Fruit fly (Drosophila melanogaster) whole organism, embryonic: Measurements from ENCODE around the gene mwh.

Source experiments
- ATbp ChIP-seq: fragments of 200-800 bp; sonication (Bioruptor generic); optimal IDR thresholded peaks from 2 replicates; lab custom pipeline; 2017; ENCODE audit warnings: missing biosample characterization, mild to moderate bottlenecking, missing genetic modification characterization, missing genetic modification reagents
- Adf1 ChIP-seq: fragments of 200-800 bp; sonication (Bioruptor generic); IDR thresholded peaks from 2 replicates; pipeline ENCODE4 v1.3.6; 2022; ENCODE audit warnings: missing biosample characterization, missing genetic modification characterization
- Atf3 ChIP-seq: fragments of 200-800 bp; sonication (Bioruptor generic); optimal IDR thresholded peaks from 3 replicates; lab custom pipeline; 2016; ENCODE audit warnings: missing biosample characterization, missing genetic modification characterization
- B-H2 ChIP-seq: fragments of 200-800 bp; sonication (Bioruptor generic); optimal IDR thresholded peaks from 2 replicates; lab custom pipeline; 2018; ENCODE audit warnings: missing biosample characterization, mild to moderate bottlenecking, missing genetic modification characterization
- CG10147 ChIP-seq: fragments of 200-800 bp; sonication (Bioruptor generic); optimal IDR thresholded peaks from 2 replicates; lab custom pipeline; 2019; ENCODE audit warnings: missing biosample characterization, mild to moderate bottlenecking, missing genetic modification characterization, moderate library complexity
- CG10543 ChIP-seq: fragments of 200-800 bp; sonication (Bioruptor generic); optimal IDR thresholded peaks from 3 replicates; lab custom pipeline; 2017; ENCODE audit warnings: missing biosample characterization, mild to moderate bottlenecking, missing genetic modification characterization, moderate library complexity
- CG10565 ChIP-seq: fragments of 200-800 bp; sonication (Bioruptor generic); optimal IDR thresholded peaks from 3 replicates; lab custom pipeline; 2016; ENCODE audit warnings: missing biosample characterization, mild to moderate bottlenecking, missing genetic modification characterization
- CG11456 ChIP-seq: fragments of 200-800 bp; sonication (Bioruptor generic); IDR thresholded peaks from 3 replicates; pipeline ENCODE4 v1.3.6; 2022; ENCODE audit warnings: missing biosample characterization, missing genetic modification characterization
- CG11695 ChIP-seq: fragments of 200-800 bp; sonication (Bioruptor generic); IDR thresholded peaks from 3 replicates; pipeline ENCODE4 v1.3.6; 2022; ENCODE audit warnings: missing biosample characterization, missing genetic modification characterization
- CG1233 ChIP-seq: fragments of 200-800 bp; sonication (Bioruptor generic); optimal IDR thresholded peaks from 4 replicates; lab custom pipeline; 2018; ENCODE audit warnings: missing biosample characterization, mild to moderate bottlenecking, missing genetic modification characterization
- CG14667 ChIP-seq: fragments of 200-800 bp; sonication (Bioruptor generic); IDR thresholded peaks from 2 replicates; pipeline ENCODE4 v1.3.6; 2022; ENCODE audit warnings: missing biosample characterization, missing genetic modification characterization
- CG15269 ChIP-seq: fragments of 200-800 bp; sonication (Bioruptor generic); optimal IDR thresholded peaks from 2 replicates; lab custom pipeline; 2018; ENCODE audit warnings: missing biosample characterization, mild to moderate bottlenecking, missing genetic modification characterization, moderate library complexity
- CG18599 ChIP-seq: fragments of 200-800 bp; sonication (Bioruptor generic); optimal IDR thresholded peaks from 3 replicates; lab custom pipeline; 2017; ENCODE audit warnings: missing biosample characterization, missing genetic modification characterization, mild to moderate bottlenecking, moderate library complexity, missing genetic modification reagents
- CG18764 ChIP-seq: fragments of 200-800 bp; sonication (Bioruptor generic); optimal IDR thresholded peaks from 3 replicates; lab custom pipeline; 2016; ENCODE audit warnings: missing biosample characterization, missing genetic modification characterization
- CG32767 ChIP-seq: fragments of 200-800 bp; sonication (Bioruptor generic); IDR thresholded peaks from 2 replicates; pipeline ENCODE4 v1.3.6; 2022; ENCODE audit warnings: missing biosample characterization, missing genetic modification characterization
- CG33213 ChIP-seq: fragments of 200-800 bp; sonication (Bioruptor generic); optimal IDR thresholded peaks from 3 replicates; lab custom pipeline; 2016; ENCODE audit warnings: missing biosample characterization, missing genetic modification characterization
- CG42726 ChIP-seq: fragments of 200-800 bp; sonication (Bioruptor generic); IDR thresholded peaks from 2 replicates; pipeline ENCODE4 v1.3.6; 2022; ENCODE audit warnings: missing biosample characterization, missing genetic modification characterization; ENCODE audit not compliant: partially characterized antibody
- CG4328 ChIP-seq: fragments of 200-800 bp; sonication (Bioruptor generic); optimal IDR thresholded peaks from 3 replicates; lab custom pipeline; 2017; ENCODE audit warnings: missing biosample characterization, missing genetic modification reagents, missing genetic modification characterization
- CG4820 ChIP-seq: fragments of 200-800 bp; sonication (Bioruptor generic); optimal IDR thresholded peaks from 3 replicates; lab custom pipeline; 2016; ENCODE audit warnings: missing biosample characterization, missing genetic modification characterization
- CG4854 ChIP-seq: fragments of 200-800 bp; sonication (Bioruptor generic); optimal IDR thresholded peaks from 2 replicates; lab custom pipeline; 2016; ENCODE audit warnings: missing biosample characterization, missing genetic modification characterization, inconsistent platforms
- CG7556 ChIP-seq: fragments of 200-800 bp; sonication (Bioruptor generic); optimal IDR thresholded peaks from 2 replicates; lab custom pipeline; 2017; ENCODE audit warnings: missing biosample characterization, mild to moderate bottlenecking, missing genetic modification characterization
- CG7839 ChIP-seq: fragments of 200-800 bp; sonication (Bioruptor generic); optimal IDR thresholded peaks from 3 replicates; lab custom pipeline; 2018; ENCODE audit warnings: missing biosample characterization, mild to moderate bottlenecking, missing genetic modification characterization, moderate library complexity
- CG8924 ChIP-seq: fragments of 200-800 bp; optimal IDR thresholded peaks from 3 replicates; lab custom pipeline; 2019; ENCODE audit warnings: missing biosample characterization, mild to moderate bottlenecking, missing genetic modification characterization, moderate library complexity
- CG9932 ChIP-seq: fragments of 200-800 bp; sonication (Bioruptor generic); IDR thresholded peaks from 2 replicates; pipeline ENCODE4 v1.3.6; 2022; ENCODE audit warnings: missing biosample characterization, missing genetic modification characterization
- CHES-1-like ChIP-seq: fragments of 200-800 bp; sonication (Bioruptor generic); optimal IDR thresholded peaks from 2 replicates; lab custom pipeline; 2016; ENCODE audit warnings: missing biosample characterization, missing genetic modification characterization
- D19A ChIP-seq: fragments of 200-800 bp; optimal IDR thresholded peaks from 3 replicates; lab custom pipeline; 2019; ENCODE audit warnings: missing biosample characterization, mild to moderate bottlenecking, missing genetic modification characterization, moderate library complexity
- Ets65A ChIP-seq: fragments of 200-800 bp; sonication (Bioruptor generic); peaks from one replicate; lab custom pipeline; 2016; ENCODE audit warnings: missing biosample characterization, missing genetic modification characterization
- Hr3 ChIP-seq: fragments of 200-800 bp; sonication (Bioruptor generic); optimal IDR thresholded peaks from 3 replicates; lab custom pipeline; 2016; ENCODE audit warnings: missing biosample characterization, missing genetic modification characterization
- Nf-YB ChIP-seq: fragments of 200-800 bp; sonication (Bioruptor generic); optimal IDR thresholded peaks from 3 replicates; lab custom pipeline; 2019; ENCODE audit warnings: missing biosample characterization, mild to moderate bottlenecking, missing genetic modification characterization, moderate library complexity
- Oli ChIP-seq: fragments of 200-800 bp; sonication (Bioruptor generic); optimal IDR thresholded peaks from 2 replicates; lab custom pipeline; 2018; ENCODE audit warnings: missing biosample characterization, mild to moderate bottlenecking, missing genetic modification characterization, moderate library complexity
- Stat92E ChIP-seq, 3 experiments: fragments of >200 bp in 2 of 3; fragments of 200-800 bp in 1 of 3; sonication (Bioruptor generic) in 1 of 3; optimal IDR thresholded peaks; 2 replicates each; lab custom pipeline; 2017 to 2019; ENCODE audit warnings: missing biosample characterization in 3 of 3, missing genetic modification characterization in 3 of 3, mild to moderate bottlenecking in 1 of 3, moderate library complexity in 1 of 3
- Vsx1 ChIP-seq: fragments of 200-800 bp; sonication (Bioruptor generic); optimal IDR thresholded peaks from 2 replicates; lab custom pipeline; 2017; ENCODE audit warnings: missing biosample characterization, mild to moderate bottlenecking, missing genetic modification characterization, missing genetic modification reagents
- ash1 ChIP-seq: fragments of 200-800 bp; sonication (Bioruptor generic); optimal IDR thresholded peaks from 2 replicates; lab custom pipeline; 2018; ENCODE audit warnings: missing biosample characterization, mild to moderate bottlenecking, missing genetic modification characterization
- bbx ChIP-seq: fragments of 200-800 bp; sonication (Bioruptor generic); IDR thresholded peaks from 2 replicates; pipeline ENCODE4 v1.3.6; 2022; ENCODE audit warnings: missing biosample characterization, missing genetic modification characterization; ENCODE audit not compliant: partially characterized antibody
- bowl ChIP-seq: fragments of 200-800 bp; sonication (Bioruptor generic); IDR thresholded peaks from 2 replicates; pipeline ENCODE4 v1.3.6; 2022; ENCODE audit warnings: missing biosample characterization, missing genetic modification characterization
- br ChIP-seq: fragments of >200 bp; optimal IDR thresholded peaks from 2 replicates; lab custom pipeline; 2017
- emc ChIP-seq: fragments of 200-800 bp; sonication (Bioruptor generic); optimal IDR thresholded peaks from 2 replicates; lab custom pipeline; 2016; ENCODE audit warnings: missing biosample characterization, missing genetic modification characterization
- fd3F ChIP-seq: fragments of 200-800 bp; sonication (Bioruptor generic); optimal IDR thresholded peaks from 2 replicates; lab custom pipeline; 2018; ENCODE audit warnings: missing biosample characterization, mild to moderate bottlenecking, missing genetic modification characterization, moderate library complexity
- gce ChIP-seq: fragments of 200-800 bp; sonication (Bioruptor generic); IDR thresholded peaks from 3 replicates; pipeline ENCODE4 v1.3.6; 2022; ENCODE audit warnings: missing biosample characterization, missing genetic modification characterization
- hb ChIP-seq: fragments of 200-800 bp; sonication (Bioruptor generic); IDR thresholded peaks from 3 replicates; pipeline ENCODE4 v1.3.6; 2022; ENCODE audit warnings: missing biosample characterization, missing genetic modification characterization; ENCODE audit not compliant: partially characterized antibody
- lov ChIP-seq, 2 experiments: fragments of 200-800 bp in 1 of 2; fragments of >200 bp in 1 of 2; sonication (Bioruptor generic) in 1 of 2; IDR thresholded peaks in 1 of 2; optimal IDR thresholded peaks in 1 of 2; 2 replicates in 1 of 2; 3 replicates in 1 of 2; pipeline versions ENCODE4 v1.3.6 to Lab custom; 2017 to 2022; ENCODE audit warnings: missing biosample characterization in 1 of 2, missing genetic modification characterization in 1 of 2
- pan ChIP-seq, 4 experiments: fragments of >200 bp in 3 of 4; fragments of 200-800 bp in 1 of 4; sonication (Bioruptor generic) in 1 of 4; optimal IDR thresholded peaks in 3 of 4; IDR thresholded peaks in 1 of 4; 2 replicates each; pipeline versions ENCODE4 v1.3.6 to Lab custom; 2017 to 2022; ENCODE audit warnings: missing biosample characterization in 2 of 4, missing genetic modification characterization in 2 of 4, mixed read lengths in 1 of 4
- psq ChIP-seq: fragments of 200-800 bp; sonication (Bioruptor generic); optimal IDR thresholded peaks from 2 replicates; lab custom pipeline; 2017; ENCODE audit warnings: missing biosample characterization, missing genetic modification characterization
- rib ChIP-seq: fragments of 200-800 bp; sonication (Bioruptor generic); IDR thresholded peaks from 2 replicates; pipeline ENCODE4 v1.3.6; 2022; ENCODE audit warnings: missing biosample characterization, missing genetic modification characterization
- scrt ChIP-seq: fragments of 200-800 bp; sonication (Bioruptor generic); optimal IDR thresholded peaks from 2 replicates; lab custom pipeline; 2018; ENCODE audit warnings: missing biosample characterization, mild to moderate bottlenecking, missing genetic modification characterization, moderate library complexity
- sima ChIP-seq: fragments of 200-800 bp; sonication (Bioruptor generic); optimal IDR thresholded peaks from 2 replicates; lab custom pipeline; 2016; ENCODE audit warnings: missing biosample characterization, missing genetic modification characterization
- slbo ChIP-seq: fragments of 200-800 bp; sonication (Bioruptor generic); IDR thresholded peaks from 2 replicates; pipeline ENCODE4 v1.3.6; 2022; ENCODE audit warnings: missing biosample characterization, missing genetic modification characterization
- tna ChIP-seq: fragments of 200-800 bp; sonication (Bioruptor generic); IDR thresholded peaks from 2 replicates; pipeline ENCODE4 v1.3.6; 2022; ENCODE audit warnings: missing biosample characterization, missing genetic modification characterization; ENCODE audit not compliant: partially characterized antibody
- usp ChIP-seq: fragments of >200 bp; optimal IDR thresholded peaks from 2 replicates; lab custom pipeline; 2017; ENCODE audit warnings: missing biosample characterization, missing genetic modification characterization
- zf30C ChIP-seq: fragments of 200-800 bp; sonication (Bioruptor generic); optimal IDR thresholded peaks from 3 replicates; lab custom pipeline; 2018; ENCODE audit warnings: missing biosample characterization, mild to moderate bottlenecking, missing genetic modification characterization

mwh gene

dm6 chr3L:1166266-1166665 lies 34.3 kb upstream of the mwh start (continued):
- TF ChIP-seq ATbp, result peak; percentile 96
- peak; percentile 24 for TF ChIP-seq CG8924
- TF ChIP-seq CG10565, result no peak
- no peak for TF ChIP-seq B-H2
- TF ChIP-seq CG42726, result no peak
- TF ChIP-seq CG10147, result peak; percentile 13
- no peak for TF ChIP-seq hb (GFP tag; lab: Robert Waterston, UW)
- peak; percentile 41 for TF ChIP-seq Nf-YB (GFP tag; lab: Kevin White, UChicago)
- peak; percentile 47 for TF ChIP-seq CG18599
- no peak for TF ChIP-seq usp (GFP tag; lab: Kevin White, UChicago)
- TF ChIP-seq sima (GFP tag; lab: Kevin White, UChicago), result no peak
- TF ChIP-seq Oli, result peak; percentile 39
- TF ChIP-seq CG4820 (GFP tag; lab: Kevin White, UChicago), result no peak
- TF ChIP-seq CHES-1-like, result no peak
- TF ChIP-seq bbx (GFP tag; lab: Robert Waterston, UW), result no peak
- peak; percentile 30 for TF ChIP-seq scrt
- TF ChIP-seq CG32767 (GFP tag; lab: Robert Waterston, UW), result no peak
- no peak for TF ChIP-seq Hr3 (GFP tag; lab: Kevin White, UChicago)
- TF ChIP-seq CG4854 (GFP tag; lab: Kevin White, UChicago), result no peak
- TF ChIP-seq psq (GFP tag; lab: Kevin White, UChicago), result no peak
- TF ChIP-seq CG18764, result peak; percentile 1
- TF ChIP-seq CG15269, result peak; percentile 28
- peak; percentile 20 for TF ChIP-seq Vsx1 (GFP tag; lab: Kevin White, UChicago)
- TF ChIP-seq slbo (GFP tag; lab: Robert Waterston, UW), result no peak
- TF ChIP-seq CG9932 (GFP tag; lab: Robert Waterston, UW), result no peak
- TF ChIP-seq tna (GFP tag; lab: Robert Waterston, UW), result no peak
- TF ChIP-seq rib (GFP tag; lab: Robert Waterston, UW), result 0 out of 2 replicates have a peak, but pooled peaks have one; percentile 19
- no peak for TF ChIP-seq Ets65A (GFP tag; lab: Kevin White, UChicago)
- no peak for TF ChIP-seq fd3F (GFP tag; lab: Kevin White, UChicago)
- TF ChIP-seq gce, result peak; percentile 76
- TF ChIP-seq CG33213, result peak; percentile 64
- TF ChIP-seq CG11695 (GFP tag; lab: Robert Waterston, UW), result peak; percentile 61; the same call in 2 of the 3 replicates
- TF ChIP-seq zf30C (GFP tag; lab: Kevin White, UChicago), result no peak
- no peak for TF ChIP-seq br
- TF ChIP-seq CG4328 (GFP tag; lab: Kevin White, UChicago), result peak; percentile 62
- TF ChIP-seq ash1, result no peak
- peak; percentile 14 for TF ChIP-seq D19A (tag; lab: Kevin White, UChicago)
- TF ChIP-seq bowl (GFP tag; lab: Robert Waterston, UW), result no peak
- TF ChIP-seq emc (GFP tag; lab: Kevin White, UChicago), result no peak
- TF ChIP-seq CG1233 (GFP tag; lab: Kevin White, UChicago), result peak; percentile 86
- TF ChIP-seq CG7556 (GFP tag; lab: Kevin White, UChicago), result peak; percentile 22
- no peak for TF ChIP-seq CG14667 (GFP tag; lab: Robert Waterston, UW)
- peak; percentile 0 for TF ChIP-seq CG7839 (tag; lab: Kevin White, UChicago)
- TF ChIP-seq Atf3 (GFP tag; lab: Kevin White, UChicago), result no peak
- no peak for TF ChIP-seq Stat92E (GFP tag; optimal IDR thresholded peaks at IDR 0.05; lab: Kevin White, UChicago)
- TF ChIP-seq lov (optimal IDR thresholded peaks at IDR 0.05; lab: Kevin White, UChicago), result no peak
- TF ChIP-seq lov (GFP tag; IDR thresholded peaks at IDR 0.05; lab: Robert Waterston, UW), result peak; percentile 79; the same call in 1 of the 3 replicates
- TF ChIP-seq CG11456 (GFP tag; lab: Robert Waterston, UW), result no peak
- no peak for TF ChIP-seq Adf1
- TF ChIP-seq pan (optimal IDR thresholded peaks at IDR 0.05; lab: Kevin White, UChicago), result no peak
- no peak for TF ChIP-seq pan (GFP tag; optimal IDR thresholded peaks at IDR 0.05 in 1 of 2, IDR thresholded peaks at IDR 0.05 in 1 of 2)
- peak; percentile 50 for TF ChIP-seq CG10543 (GFP tag; lab: Kevin White, UChicago)
